Fruit fly (Drosophila melanogaster) Kc167 (cell line): ENCODE measurements around the gene Synd.

ENCODE experiments used
- Myc ChIP-seq: fragments of >200 bp; optimal IDR thresholded peaks from 2 replicates; lab custom pipeline; 2017; ENCODE audit warnings: missing external identifiers
- Sin3A ChIP-seq: fragments of >200 bp; optimal IDR thresholded peaks from 2 replicates; lab custom pipeline; 2018; ENCODE audit warnings: missing external identifiers
- h ChIP-seq: fragments of >200 bp; optimal IDR thresholded peaks from 3 replicates; lab custom pipeline; 2018; ENCODE audit warnings: missing external identifiers
- insv ChIP-seq: fragments of >200 bp; optimal IDR thresholded peaks from 3 replicates; lab custom pipeline; 2018; ENCODE audit warnings: missing external identifiers
- psq ChIP-seq: fragments of >200 bp; optimal IDR thresholded peaks from 2 replicates; lab custom pipeline; 2017; ENCODE audit warnings: missing external identifiers
- ttk ChIP-seq: sonication (Bioruptor generic); optimal IDR thresholded peaks from 2 replicates; lab custom pipeline; 2017; ENCODE audit warnings: missing external identifiers

DNA sequence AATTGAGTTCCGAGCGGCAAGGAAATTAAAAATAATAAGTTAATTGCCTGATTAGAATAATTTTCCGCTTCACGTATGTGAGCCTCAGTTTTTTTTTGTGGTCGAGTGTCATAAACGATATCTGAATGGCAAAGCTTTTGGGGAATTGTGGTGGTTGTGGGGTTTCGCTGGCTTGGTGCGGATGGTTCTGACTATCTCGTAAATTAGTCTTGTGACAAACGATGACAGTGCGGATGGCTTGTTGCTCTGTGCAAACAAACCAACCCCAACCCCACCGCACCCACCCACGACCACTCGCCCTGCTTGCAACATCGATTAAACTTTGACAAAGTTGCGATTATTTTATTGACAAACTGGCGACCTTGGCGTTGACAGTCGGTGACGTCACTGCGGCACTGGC lies 5.7 kb upstream of the Synd start:
- no peak for TF ChIP-seq insv (lab: Kevin White, UChicago)
- no peak for TF ChIP-seq psq (lab: Kevin White, UChicago)
- no peak for TF ChIP-seq Myc
- no peak for TF ChIP-seq h
- TF ChIP-seq Sin3A: no peak
- no peak for TF ChIP-seq ttk (lab: Kevin White, UChicago)
